Worm (Caenorhabditis elegans) whole organism, mixed stage, embryonic: ENCODE data around the gene hot-6.

ENCODE experiments used
- cnd-1 ChIP-seq: fragments of 200-800 bp; sonication (Bioruptor generic); optimal IDR thresholded peaks from 2 replicates; lab custom pipeline; 2018; ENCODE audit warnings: mild to moderate bottlenecking, missing genetic modification characterization, missing compliant biosample characterization
- lin-32 ChIP-seq: fragments of 200-800 bp; sonication (Bioruptor generic); optimal IDR thresholded peaks from 2 replicates; lab custom pipeline; 2018; ENCODE audit warnings: mild to moderate bottlenecking, missing genetic modification characterization, missing compliant biosample characterization
- nhr-2 ChIP-seq: fragments of 150-350 bp; optimal IDR thresholded peaks from 2 replicates; lab custom pipeline; 2014; ENCODE audit warnings: missing biosample characterization, missing genetic modification characterization
- nhr-237 ChIP-seq: fragments of 150-350 bp; optimal IDR thresholded peaks from 2 replicates; lab custom pipeline; 2014; ENCODE audit warnings: missing biosample characterization, missing genetic modification characterization
- ztf-11 ChIP-seq: fragments of 150-350 bp; optimal IDR thresholded peaks from 2 replicates; lab custom pipeline; 2014; ENCODE audit warnings: missing biosample characterization, missing genetic modification characterization

- TF ChIP-seq nhr-2 (tag; lab: Kevin White, UChicago) = no peak
- no peak for TF ChIP-seq ztf-11
- no peak for TF ChIP-seq nhr-237 (tag; lab: Kevin White, UChicago)
- TF ChIP-seq cnd-1 (tag; lab: Kevin White, UChicago) = no peak
- no peak for TF ChIP-seq lin-32 (GFP tag; lab: Kevin White, UChicago)
Measured at ce11 chrV:11007651-11008050, 15.1 kb downstream of the hot-6 start.
